Worm (Caenorhabditis elegans): ENCODE data around the gene C01G12.5.

- TF ChIP-seq him-1 (tag; optimal IDR thresholded peaks at IDR 0.05): no peak
- no peak for TF ChIP-seq dao-5 (tag; optimal IDR thresholded peaks at IDR 0.05)
- no peak for TF ChIP-seq W03F9.2 (tag; optimal IDR thresholded peaks at IDR 0.05)
Measured at ce11 chrII:14616402-14616801, 29.1 kb upstream of the C01G12.5 start.

All from whole organism, L4/young adult.